Fruit fly (Drosophila melanogaster) whole organism, embryonic: ENCODE measurements around the gene Spps.

ENCODE experiments used
- ATbp ChIP-seq: fragments of 200-800 bp; sonication (Bioruptor generic); optimal IDR thresholded peaks from 2 replicates; lab custom pipeline; 2017; ENCODE audit warnings: missing biosample characterization, mild to moderate bottlenecking, missing genetic modification characterization, missing genetic modification reagents
- Aef1 ChIP-seq: fragments of 200-800 bp; sonication (Bioruptor generic); IDR thresholded peaks from 3 replicates; pipeline ENCODE4 v1.3.6; 2022; ENCODE audit warnings: missing biosample characterization, missing genetic modification characterization
- Atf3 ChIP-seq: fragments of 200-800 bp; sonication (Bioruptor generic); optimal IDR thresholded peaks from 3 replicates; lab custom pipeline; 2016; ENCODE audit warnings: missing biosample characterization, missing genetic modification characterization
- Atf6 ChIP-seq: fragments of 200-800 bp; sonication (Bioruptor generic); IDR thresholded peaks from 2 replicates; pipeline ENCODE4 v1.3.6; 2022; ENCODE audit warnings: missing biosample characterization, missing genetic modification characterization
- CG10366 ChIP-seq: fragments of 200-800 bp; sonication (Bioruptor generic); IDR thresholded peaks from 2 replicates; pipeline ENCODE4 v1.3.6; 2022; ENCODE audit warnings: missing biosample characterization, missing genetic modification characterization
- CG11504 ChIP-seq: fragments of 200-800 bp; sonication (Bioruptor generic); optimal IDR thresholded peaks from 3 replicates; lab custom pipeline; 2019; ENCODE audit warnings: missing biosample characterization, mild to moderate bottlenecking, missing genetic modification characterization, moderate library complexity
- CG12155 ChIP-seq: fragments of 200-800 bp; sonication (Bioruptor generic); optimal IDR thresholded peaks from 3 replicates; lab custom pipeline; 2016; ENCODE audit warnings: missing biosample characterization, missing genetic modification characterization
- CG12391 ChIP-seq: fragments of 200-800 bp; sonication (Bioruptor generic); optimal IDR thresholded peaks from 3 replicates; lab custom pipeline; 2018; ENCODE audit warnings: missing biosample characterization, mild to moderate bottlenecking, missing genetic modification characterization, moderate library complexity
- CG13123 ChIP-seq: fragments of 200-800 bp; sonication (Bioruptor generic); optimal IDR thresholded peaks from 2 replicates; lab custom pipeline; 2016; ENCODE audit warnings: missing biosample characterization, missing genetic modification characterization
- CG13894 ChIP-seq: fragments of 200-800 bp; sonication (Bioruptor generic); optimal IDR thresholded peaks from 3 replicates; lab custom pipeline; 2018; ENCODE audit warnings: missing biosample characterization, mild to moderate bottlenecking, missing genetic modification characterization, moderate library complexity
- CG1529 ChIP-seq: fragments of 200-800 bp; sonication (Bioruptor generic); optimal IDR thresholded peaks from 3 replicates; lab custom pipeline; 2018; ENCODE audit warnings: missing biosample characterization, missing genetic modification characterization
- CG3847 ChIP-seq: fragments of 200-800 bp; sonication (Bioruptor generic); IDR thresholded peaks from 2 replicates; pipeline ENCODE4 v1.3.6; 2022; ENCODE audit warnings: missing biosample characterization, missing genetic modification characterization
- CG4360 ChIP-seq: fragments of 200-800 bp; sonication (Bioruptor generic); IDR thresholded peaks from 2 replicates; pipeline ENCODE4 v1.3.6; 2022; ENCODE audit warnings: missing biosample characterization, missing genetic modification characterization
- CG4404 ChIP-seq: fragments of 200-800 bp; sonication (Bioruptor generic); IDR thresholded peaks from 2 replicates; pipeline ENCODE4 v1.3.6; 2022; ENCODE audit warnings: missing biosample characterization, missing genetic modification characterization
- CG6272 ChIP-seq: fragments of 200-800 bp; sonication (Bioruptor generic); IDR thresholded peaks from 2 replicates; pipeline ENCODE4 v1.3.6; 2022; ENCODE audit warnings: missing biosample characterization, missing genetic modification characterization
- CG6854 ChIP-seq: fragments of 200-800 bp; sonication (Bioruptor generic); optimal IDR thresholded peaks from 3 replicates; lab custom pipeline; 2017; ENCODE audit warnings: missing biosample characterization, mild to moderate bottlenecking, missing genetic modification characterization
- CG7556 ChIP-seq: fragments of 200-800 bp; sonication (Bioruptor generic); optimal IDR thresholded peaks from 2 replicates; lab custom pipeline; 2017; ENCODE audit warnings: missing biosample characterization, mild to moderate bottlenecking, missing genetic modification characterization
- CG7963 ChIP-seq: fragments of 200-800 bp; sonication (Bioruptor generic); IDR thresholded peaks from 3 replicates; pipeline ENCODE4 v1.3.6; 2022; ENCODE audit warnings: missing biosample characterization, missing genetic modification characterization; ENCODE audit not compliant: partially characterized antibody
- CG9932 ChIP-seq: fragments of 200-800 bp; sonication (Bioruptor generic); IDR thresholded peaks from 2 replicates; pipeline ENCODE4 v1.3.6; 2022; ENCODE audit warnings: missing biosample characterization, missing genetic modification characterization
- Dad ChIP-seq: fragments of 200-800 bp; sonication (Bioruptor generic); optimal IDR thresholded peaks from 3 replicates; lab custom pipeline; 2016; ENCODE audit warnings: missing biosample characterization, missing genetic modification characterization
- Deaf1 ChIP-seq: fragments of 200-800 bp; optimal IDR thresholded peaks from 3 replicates; lab custom pipeline; 2019; ENCODE audit warnings: missing biosample characterization, mild to moderate bottlenecking, missing genetic modification characterization, moderate library complexity
- Dek ChIP-seq: fragments of 200-800 bp; sonication (Bioruptor generic); optimal IDR thresholded peaks from 3 replicates; lab custom pipeline; 2019; ENCODE audit warnings: missing biosample characterization, mild to moderate bottlenecking, missing genetic modification characterization, moderate library complexity
- Gsc ChIP-seq: fragments of 200-800 bp; sonication (Bioruptor generic); IDR thresholded peaks from 2 replicates; pipeline ENCODE4 v1.3.6; 2022; ENCODE audit warnings: missing biosample characterization, missing genetic modification characterization
- Gug ChIP-seq: fragments of 200-800 bp; sonication (Bioruptor generic); IDR thresholded peaks from 4 replicates; pipeline ENCODE4 v1.3.6; 2022; ENCODE audit warnings: missing biosample characterization, missing genetic modification characterization
- HHEX ChIP-seq: fragments of 200-800 bp; sonication (Bioruptor generic); optimal IDR thresholded peaks from 3 replicates; lab custom pipeline; 2017; ENCODE audit warnings: missing biosample characterization, mild to moderate bottlenecking, missing genetic modification characterization, missing genetic modification reagents
- HLH54F ChIP-seq: fragments of 200-800 bp; sonication (Bioruptor generic); optimal IDR thresholded peaks from 3 replicates; lab custom pipeline; 2016; ENCODE audit warnings: missing biosample characterization, missing genetic modification characterization
- Hr78 ChIP-seq, 2 experiments: fragments of 200-800 bp in 1 of 2; fragments of >200 bp in 1 of 2; sonication (Bioruptor generic) in 1 of 2; optimal IDR thresholded peaks; 2 replicates each; lab custom pipeline; 2017 to 2019; ENCODE audit warnings: missing biosample characterization in 2 of 2, missing genetic modification characterization in 2 of 2, mild to moderate bottlenecking in 1 of 2, moderate library complexity in 1 of 2
- Lim3 ChIP-seq: fragments of 200-800 bp; sonication (Bioruptor generic); IDR thresholded peaks from 2 replicates; pipeline ENCODE4 v1.3.6; 2022; ENCODE audit warnings: missing biosample characterization, missing genetic modification characterization
- NC2β ChIP-seq: fragments of 200-800 bp; sonication (Bioruptor generic); optimal IDR thresholded peaks from 2 replicates; lab custom pipeline; 2016; ENCODE audit warnings: missing biosample characterization, missing genetic modification characterization
- Sin3A ChIP-seq: fragments of >200 bp; optimal IDR thresholded peaks from 2 replicates; lab custom pipeline; 2018
- Stat92E ChIP-seq, 3 experiments: fragments of >200 bp in 2 of 3; fragments of 200-800 bp in 1 of 3; sonication (Bioruptor generic) in 1 of 3; optimal IDR thresholded peaks; 2 replicates each; lab custom pipeline; 2017 to 2019; ENCODE audit warnings: missing biosample characterization in 3 of 3, missing genetic modification characterization in 3 of 3, mild to moderate bottlenecking in 1 of 3, moderate library complexity in 1 of 3
- Tbp ChIP-seq: fragments of >200 bp; optimal IDR thresholded peaks from 2 replicates; lab custom pipeline; 2018; ENCODE audit warnings: missing biosample characterization, missing genetic modification characterization
- Usf ChIP-seq: fragments of 200-800 bp; sonication (Bioruptor generic); optimal IDR thresholded peaks from 2 replicates; lab custom pipeline; 2017; ENCODE audit warnings: missing genotype, missing biosample characterization, missing genetic modification characterization
- Xbp1 ChIP-seq: fragments of 200-800 bp; sonication (Bioruptor generic); optimal IDR thresholded peaks from 3 replicates; lab custom pipeline; 2016; ENCODE audit warnings: missing biosample characterization, mild to moderate bottlenecking, missing genetic modification characterization
- YL-1 ChIP-seq: fragments of 200-800 bp; sonication (Bioruptor generic); optimal IDR thresholded peaks from 3 replicates; lab custom pipeline; 2017; ENCODE audit warnings: missing biosample characterization, mild to moderate bottlenecking, missing genetic modification characterization
- ac ChIP-seq: fragments of 200-800 bp; sonication (Bioruptor generic); optimal IDR thresholded peaks from 3 replicates; lab custom pipeline; 2017; ENCODE audit warnings: missing biosample characterization, mild to moderate bottlenecking, missing genetic modification characterization
- bcd ChIP-seq: fragments of 200-800 bp; sonication (Bioruptor generic); optimal IDR thresholded peaks from 2 replicates; lab custom pipeline; 2017; ENCODE audit warnings: missing biosample characterization, mild to moderate bottlenecking, missing genetic modification characterization
- chn ChIP-seq: fragments of 200-800 bp; sonication (Bioruptor generic); optimal IDR thresholded peaks from 2 replicates; lab custom pipeline; 2016; ENCODE audit warnings: missing biosample characterization, missing genetic modification characterization
- ci ChIP-seq: fragments of 200-800 bp; sonication (Bioruptor generic); IDR thresholded peaks from 3 replicates; pipeline ENCODE4 v1.3.6; 2022; ENCODE audit warnings: missing biosample characterization, missing genetic modification characterization
- esg ChIP-seq: fragments of 200-800 bp; sonication (Bioruptor generic); conservative IDR thresholded peaks from 2 replicates; pipeline ENCODE4 v1.3.6; 2022; ENCODE audit warnings: missing biosample characterization, missing genetic modification characterization
- eve ChIP-seq, 2 experiments: fragments of >200 bp; optimal IDR thresholded peaks; 2 replicates each; lab custom pipeline; 2017; ENCODE audit warnings: missing biosample characterization in 2 of 2, missing genetic modification characterization in 2 of 2
- gsb-n ChIP-seq: fragments of 200-800 bp; sonication (Bioruptor generic); optimal IDR thresholded peaks from 3 replicates; lab custom pipeline; 2018; ENCODE audit warnings: missing biosample characterization, mild to moderate bottlenecking, missing genetic modification characterization
- jigr1 ChIP-seq: fragments of 200-800 bp; sonication (Bioruptor generic); IDR thresholded peaks from 3 replicates; pipeline ENCODE4 v1.3.6; 2022; ENCODE audit warnings: missing biosample characterization, missing genetic modification characterization
- jing ChIP-seq: fragments of 200-800 bp; sonication (Bioruptor generic); optimal IDR thresholded peaks from 2 replicates; lab custom pipeline; 2018; ENCODE audit warnings: missing biosample characterization, mild to moderate bottlenecking, missing genetic modification characterization
- peb ChIP-seq: fragments of 200-800 bp; sonication (Bioruptor generic); IDR thresholded peaks from 2 replicates; pipeline ENCODE4 v1.3.6; 2022; ENCODE audit warnings: missing biosample characterization, missing genetic modification characterization
- pum ChIP-seq: fragments of 200-800 bp; sonication (Bioruptor generic); optimal IDR thresholded peaks from 2 replicates; lab custom pipeline; 2016; ENCODE audit warnings: missing biosample characterization, missing genetic modification characterization
- ranshi ChIP-seq: fragments of 200-800 bp; sonication (Bioruptor generic); IDR thresholded peaks from 2 replicates; pipeline ENCODE4 v1.3.6; 2022; ENCODE audit warnings: missing biosample characterization, missing genetic modification characterization
- repo ChIP-seq: fragments of 200-800 bp; sonication (Bioruptor generic); optimal IDR thresholded peaks from 2 replicates; lab custom pipeline; 2016; ENCODE audit warnings: missing biosample characterization, missing genetic modification characterization
- so ChIP-seq: fragments of 200-800 bp; sonication (Bioruptor generic); IDR thresholded peaks from 3 replicates; pipeline ENCODE4 v1.3.6; 2022; ENCODE audit warnings: missing biosample characterization, missing genetic modification characterization
- stc ChIP-seq: fragments of 200-800 bp; sonication (Bioruptor generic); IDR thresholded peaks from 2 replicates; pipeline ENCODE4 v1.3.6; 2022; ENCODE audit warnings: missing biosample characterization, missing genetic modification characterization
- tx ChIP-seq: fragments of 200-800 bp; sonication (Bioruptor generic); optimal IDR thresholded peaks from 2 replicates; lab custom pipeline; 2016; ENCODE audit warnings: missing biosample characterization, missing genetic modification characterization
- usp ChIP-seq: fragments of >200 bp; optimal IDR thresholded peaks from 2 replicates; lab custom pipeline; 2017; ENCODE audit warnings: missing biosample characterization, missing genetic modification characterization

Spps gene

dm6 chr3R:24188619-24189018 is 38.1 kb downstream of the Spps start, which contains the start of gene CG5515 (continued):
- TF ChIP-seq Dad (GFP tag; lab: Kevin White, UChicago), result peak; percentile 86
- peak; percentile 29 for TF ChIP-seq Dek (tag; lab: Kevin White, UChicago)
- peak; percentile 40; the same call in 1 of the 2 replicates for TF ChIP-seq ranshi
- TF ChIP-seq CG6272 (GFP tag; lab: Robert Waterston, UW), result peak; percentile 80
- peak; percentile 37 for TF ChIP-seq CG7556 (GFP tag; lab: Kevin White, UChicago)
- no peak for TF ChIP-seq ATbp (GFP tag; lab: Kevin White, UChicago)
- peak; percentile 27; the same call in 1 of the 4 replicates for TF ChIP-seq Gug (GFP tag; lab: Robert Waterston, UW)
- TF ChIP-seq gsb-n (tag; lab: Kevin White, UChicago), result no peak
- peak; percentile 54 for TF ChIP-seq Sin3A
- TF ChIP-seq NC2β (GFP tag; lab: Kevin White, UChicago), result peak; percentile 61
- TF ChIP-seq Usf (GFP tag; lab: Kevin White, UChicago), result peak; percentile 5
- peak; percentile 54 for TF ChIP-seq repo
- TF ChIP-seq CG13123 (GFP tag; lab: Kevin White, UChicago), result peak; percentile 56
- TF ChIP-seq Gsc (GFP tag; lab: Robert Waterston, UW), result 0 out of 2 replicates have a peak, but pooled peaks have one; percentile 32
- peak; percentile 88 for TF ChIP-seq CG9932
- no peak for TF ChIP-seq usp (GFP tag; lab: Kevin White, UChicago)
- TF ChIP-seq CG12391 (tag; lab: Kevin White, UChicago), result peak; percentile 85
- TF ChIP-seq Stat92E (GFP tag; optimal IDR thresholded peaks at IDR 0.05; lab: Kevin White, UChicago), result no peak
- no peak for TF ChIP-seq Deaf1 (tag; lab: Kevin White, UChicago)
- TF ChIP-seq jigr1 (GFP tag; lab: Robert Waterston, UW), result peak; percentile 34; the same call in 1 of the 3 replicates
- peak; percentile 90 for TF ChIP-seq Xbp1 (GFP tag; lab: Kevin White, UChicago)
- TF ChIP-seq Atf6 (GFP tag; lab: Robert Waterston, UW), result peak; percentile 86
- no peak for TF ChIP-seq CG11504 (tag; lab: Kevin White, UChicago)
- TF ChIP-seq so (GFP tag; lab: Robert Waterston, UW), result peak; percentile 79; the same call in 1 of the 3 replicates
- peak; percentile 52 for TF ChIP-seq jing (GFP tag; lab: Kevin White, UChicago)
- TF ChIP-seq eve (GFP tag; optimal IDR thresholded peaks at IDR 0.05; lab: Kevin White, UChicago), result no peak
- no peak for TF ChIP-seq CG13894
- TF ChIP-seq CG10366 (GFP tag; lab: Robert Waterston, UW), result peak; percentile 88
- peak; percentile 49 for TF ChIP-seq peb (GFP tag; lab: Robert Waterston, UW)
- TF ChIP-seq CG6854 (GFP tag; lab: Kevin White, UChicago), result no peak
- no peak for TF ChIP-seq CG4360 (GFP tag; lab: Robert Waterston, UW)
- TF ChIP-seq CG4404 (GFP tag; lab: Robert Waterston, UW), result peak; percentile 76
- TF ChIP-seq pum, result peak; percentile 49
- no peak for TF ChIP-seq Tbp (GFP tag; lab: Kevin White, UChicago)
- TF ChIP-seq CG7963, result peak; percentile 72
- TF ChIP-seq bcd (GFP tag; lab: Kevin White, UChicago), result peak; percentile 64
- no peak for TF ChIP-seq ac (GFP tag; lab: Kevin White, UChicago)
- peak; percentile 6 for TF ChIP-seq YL-1
- peak; percentile 91 for TF ChIP-seq ci
- no peak for TF ChIP-seq HHEX (GFP tag; lab: Kevin White, UChicago)
- no peak for TF ChIP-seq CG1529 (GFP tag; lab: Kevin White, UChicago)
- no peak for TF ChIP-seq Hr78 (GFP tag; optimal IDR thresholded peaks at IDR 0.05; lab: Kevin White, UChicago)
- peak; percentile 69 for TF ChIP-seq stc (GFP tag; lab: Robert Waterston, UW)
- TF ChIP-seq Aef1, result peak; percentile 73
- peak; percentile 87 for TF ChIP-seq esg (GFP tag; lab: Robert Waterston, UW)
- peak; percentile 91 for TF ChIP-seq CG3847 (GFP tag; lab: Robert Waterston, UW)
- peak; percentile 70 for TF ChIP-seq Atf3
- TF ChIP-seq tx (GFP tag; lab: Kevin White, UChicago), result peak; percentile 79
- TF ChIP-seq Lim3 (GFP tag; lab: Robert Waterston, UW), result peak; percentile 50; the same call in 1 of the 2 replicates
- peak; percentile 90 for TF ChIP-seq chn (GFP tag; lab: Kevin White, UChicago)
- peak; percentile 88 for TF ChIP-seq HLH54F (GFP tag; lab: Kevin White, UChicago)
- TF ChIP-seq CG12155 (GFP tag; lab: Kevin White, UChicago), result peak; percentile 70
